Worm (Caenorhabditis elegans) whole organism, L1 larva: ENCODE data around the gene gly-12.

Source experiments
- ama-1 ChIP-seq: fragments of 150-350 bp; optimal IDR thresholded peaks from 2 replicates; lab custom pipeline; 2014
- ceh-82 ChIP-seq, 3 experiments: fragments of 150-350 bp in 1 of 3; sonication (generic microtip) in 2 of 3; optimal IDR thresholded peaks; 2 replicates each; lab custom pipeline; 2014 to 2017; ENCODE audit warnings: missing biosample characterization in 3 of 3, missing genetic modification characterization in 3 of 3
- efl-1 ChIP-seq, 4 experiments: fragments of 150-350 bp; optimal IDR thresholded peaks in 3 of 4; peaks in 1 of 4; 1 replicate in 1 of 4; 2 replicates in 3 of 4; lab custom pipeline; 2014; ENCODE audit warnings: missing biosample characterization in 2 of 4, missing genetic modification characterization in 2 of 4, missing genetic modification reagents in 2 of 4
- lin-35 ChIP-seq, 2 experiments: fragments of 150-350 bp; optimal IDR thresholded peaks; 2 replicates each; lab custom pipeline; 2014; ENCODE audit warnings: missing biosample characterization in 2 of 2, missing genetic modification characterization in 2 of 2, missing genetic modification reagents in 2 of 2
- lsy-2 ChIP-seq, 2 experiments: fragments of 150-350 bp; optimal IDR thresholded peaks; 2 replicates each; lab custom pipeline; 2014; ENCODE audit warnings: missing biosample characterization in 2 of 2, missing genetic modification characterization in 2 of 2
- mdl-1 ChIP-seq, 2 experiments: fragments of 150-350 bp; optimal IDR thresholded peaks; 2 replicates each; lab custom pipeline; 2014 to 2017; ENCODE audit warnings: missing biosample characterization in 2 of 2, missing genetic modification characterization in 2 of 2, inconsistent platforms in 1 of 2
- mep-1 ChIP-seq: fragments of 150-350 bp; optimal IDR thresholded peaks from 2 replicates; lab custom pipeline; 2014; ENCODE audit warnings: missing biosample characterization, missing genetic modification characterization
- nhr-11 ChIP-seq: fragments of 150-350 bp; optimal IDR thresholded peaks from 2 replicates; lab custom pipeline; 2014; ENCODE audit warnings: missing biosample characterization, missing genetic modification characterization
- nhr-12 ChIP-seq: sonication (generic microtip); optimal IDR thresholded peaks from 2 replicates; lab custom pipeline; 2017; ENCODE audit warnings: missing biosample characterization, missing genetic modification characterization
- nhr-76 ChIP-seq: sonication (generic microtip); optimal IDR thresholded peaks from 2 replicates; lab custom pipeline; 2017; ENCODE audit warnings: missing biosample characterization, missing genetic modification characterization
- skn-1 ChIP-seq: fragments of 150-350 bp; optimal IDR thresholded peaks from 2 replicates; lab custom pipeline; 2014; ENCODE audit warnings: missing biosample characterization, missing genetic modification characterization
- unc-130 ChIP-seq: fragments of 150-350 bp; optimal IDR thresholded peaks from 2 replicates; lab custom pipeline; 2017; ENCODE audit warnings: missing biosample characterization, missing genetic modification characterization, inconsistent platforms
- vab-15 ChIP-seq: sonication (generic microtip); optimal IDR thresholded peaks from 2 replicates; lab custom pipeline; 2017; ENCODE audit warnings: missing genotype, mild to moderate bottlenecking, missing genetic modification characterization, missing compliant biosample characterization
- ztf-11 ChIP-seq, 2 experiments: sonication (generic microtip); optimal IDR thresholded peaks; 2 replicates each; lab custom pipeline; 2016 to 2017; ENCODE audit warnings: missing genetic modification characterization in 2 of 2, missing biosample characterization in 1 of 2, missing compliant biosample characterization in 1 of 2

DNA sequence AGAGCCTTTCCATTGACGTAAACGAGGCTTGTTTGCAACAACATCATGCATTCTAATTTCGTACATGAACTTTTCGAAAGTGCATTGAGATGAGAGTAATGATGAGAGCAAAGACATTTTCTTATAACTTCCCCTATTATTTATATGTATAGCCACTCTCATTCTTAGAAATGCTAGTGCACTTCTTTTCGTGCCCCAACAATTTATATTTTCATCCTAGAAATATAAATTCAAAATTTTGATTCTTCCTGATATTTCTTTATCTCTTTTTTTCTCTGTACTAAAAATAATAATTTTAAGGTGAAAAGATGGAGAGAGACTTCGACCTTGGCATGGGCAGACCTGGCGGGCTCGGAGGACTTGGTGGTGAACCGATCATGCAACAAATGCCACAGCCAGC, 6.7 kb upstream of the gly-12 start, which contains the start of gene mek-1:
- no peak for TF ChIP-seq mep-1
- TF ChIP-seq ama-1 (lab: Kevin White, UChicago): no peak
- TF ChIP-seq nhr-11 (tag; lab: Kevin White, UChicago): no peak
- TF ChIP-seq vab-15 (tag; lab: Kevin White, UChicago): no peak
- no peak for TF ChIP-seq lin-35 (GFP tag; optimal IDR thresholded peaks at IDR 0.05; lab: Kevin White, UChicago)
- no peak for TF ChIP-seq lsy-2 (tag; optimal IDR thresholded peaks at IDR 0.05; lab: Kevin White, UChicago)
- TF ChIP-seq ceh-82 (tag; optimal IDR thresholded peaks at IDR 0.05; lab: Kevin White, UChicago): no peak
- no peak for TF ChIP-seq unc-130 (tag; lab: Kevin White, UChicago)
- no peak for TF ChIP-seq nhr-12 (tag; lab: Kevin White, UChicago)
- no peak for TF ChIP-seq mdl-1 (tag; optimal IDR thresholded peaks at IDR 0.05; lab: Kevin White, UChicago)
- TF ChIP-seq nhr-76: no peak
- no peak for TF ChIP-seq ztf-11 (tag; optimal IDR thresholded peaks at IDR 0.05; lab: Kevin White, UChicago)
- no peak for TF ChIP-seq skn-1 (tag; lab: Kevin White, UChicago)
- no peak for TF ChIP-seq efl-1 (optimal IDR thresholded peaks at IDR 0.05; lab: Kevin White, UChicago)
- no peak for TF ChIP-seq efl-1 (GFP tag; optimal IDR thresholded peaks at IDR 0.05 in 1 of 2; lab: Kevin White, UChicago)
